Worm (Caenorhabditis elegans): ENCODE measurements around the gene ttn-1.

ce11 chrV:6120156-6120879, 82.1 kb downstream of the ttn-1 start, which contains the start of gene ceh-49:
- TF ChIP-seq hnd-1 (tag; optimal IDR thresholded peaks at IDR 0.05) (no peak), B0310.2 (tag; optimal IDR thresholded peaks at IDR 0.05) (no peak), ama-1 (optimal IDR thresholded peaks at IDR 0.05) (no peak), tbx-11 (GFP tag; IDR thresholded peaks at IDR 0.05) (no peak), hmg-4 (GFP tag; optimal IDR thresholded peaks at IDR 0.05) (no peak), tbx-37 (GFP tag; conservative IDR thresholded peaks at IDR 0.05) (no peak), pes-1 (GFP tag; IDR thresholded peaks at IDR 0.05) (no peak), flt-1 (GFP tag; IDR thresholded peaks at IDR 0.05) (no peak)

Data from whole organism, early embryonic.